Fruit fly (Drosophila melanogaster): Measurements from ENCODE around the gene ru.

ru gene

dm6 chr3L:1401364-1401978 lies 31.0 kb downstream of the ru start (continued):
- TF ChIP-seq Vsx1 (GFP tag; optimal IDR thresholded peaks at IDR 0.05) (no peak), nerfin-1 (tag; optimal IDR thresholded peaks at IDR 0.05) (no peak), Scr (GFP tag; IDR thresholded peaks at IDR 0.05; ENCODE audit: partially characterized antibody) (peak; percentile 72), CG18262 (tag; optimal IDR thresholded peaks at IDR 0.05) (peak; percentile 14), maf-S (GFP tag; optimal IDR thresholded peaks at IDR 0.05) (no peak), NC2α (GFP tag; optimal IDR thresholded peaks at IDR 0.05) (no peak), sug (tag; optimal IDR thresholded peaks at IDR 0.05) (no peak), MESR4 (GFP tag; optimal IDR thresholded peaks at IDR 0.05) (no peak), aop (GFP tag; IDR thresholded peaks at IDR 0.05) (peak; percentile 32; the same call in 1 of the 2 replicates), sna (GFP tag; IDR thresholded peaks at IDR 0.05; ENCODE audit: partially characterized antibody) (0 out of 2 replicates have a peak, but pooled peaks have one; percentile 58)

DNA sequence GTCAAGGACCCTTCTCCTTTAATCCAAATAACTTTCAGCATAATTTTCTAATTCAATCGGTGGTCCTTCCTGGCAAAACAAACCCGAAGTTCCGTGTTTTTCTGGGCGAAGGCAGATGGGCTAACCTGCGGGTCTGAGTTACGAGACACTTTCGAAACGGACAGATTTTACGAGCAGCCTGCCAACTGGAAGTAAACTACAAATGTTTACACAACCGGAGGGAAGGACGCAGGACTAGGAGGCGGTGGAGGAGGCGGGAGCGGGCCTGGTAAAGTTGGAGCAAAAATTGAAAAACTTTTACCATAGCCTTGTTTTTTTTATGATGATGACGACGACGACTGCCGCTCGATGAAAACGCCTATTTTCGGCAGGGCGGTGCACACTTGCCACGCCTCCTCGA lies 31.7 kb downstream of the ru start:
- TF ChIP-seq CG13287 (GFP tag; IDR thresholded peaks at IDR 0.05; ENCODE audit: partially characterized antibody) (no peak), CG13894 (tag; optimal IDR thresholded peaks at IDR 0.05) (peak; percentile 56), twi (tag; optimal IDR thresholded peaks at IDR 0.05) (no peak), abd-A (tag; optimal IDR thresholded peaks at IDR 0.05) (peak; percentile 62), CG14667 (GFP tag; IDR thresholded peaks at IDR 0.05) (0 out of 2 replicates have a peak, but pooled peaks have one; percentile 6), CG8281 (tag; optimal IDR thresholded peaks at IDR 0.05) (no peak), CG12299 (tag; optimal IDR thresholded peaks at IDR 0.05) (no peak), CkIIα-i1 (GFP tag; IDR thresholded peaks at IDR 0.05) (no peak), Sox100B (GFP tag; optimal IDR thresholded peaks at IDR 0.05) (no peak)

DNA sequence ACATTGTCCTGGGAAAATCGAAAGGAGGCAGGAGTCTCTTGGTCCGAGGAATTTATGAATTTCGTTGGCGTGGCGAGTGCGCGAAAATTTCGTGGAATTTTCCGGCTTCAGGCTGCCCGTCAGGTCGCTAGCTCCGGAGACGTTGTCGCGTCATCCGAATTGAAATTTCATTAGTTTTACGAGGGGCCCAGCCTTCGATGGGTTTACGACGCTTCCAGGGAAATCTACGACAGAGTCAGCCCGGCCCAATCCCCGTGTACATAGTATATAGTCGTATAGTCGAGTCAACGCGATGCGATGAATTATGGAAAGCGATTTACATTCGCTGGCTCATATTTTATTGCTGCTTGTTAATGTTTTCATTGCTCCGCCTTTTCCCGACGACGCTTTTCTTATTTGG lies 34.1 kb downstream of the ru start:
- TF ChIP-seq zen (tag; optimal IDR thresholded peaks at IDR 0.05): peak; percentile 67
- TF ChIP-seq cad (GFP tag; optimal IDR thresholded peaks at IDR 0.05): peak; percentile 90
- no peak for TF ChIP-seq CG17568 (GFP tag; optimal IDR thresholded peaks at IDR 0.05)
- no peak for TF ChIP-seq nerfin-1 (tag; optimal IDR thresholded peaks at IDR 0.05)
- peak; percentile 21 for TF ChIP-seq CG7271 (tag; optimal IDR thresholded peaks at IDR 0.05)

- TF ChIP-seq dysf (GFP tag; IDR thresholded peaks at IDR 0.05) (no peak), Ptx1 (GFP tag; IDR thresholded peaks at IDR 0.05) (no peak), luna (GFP tag; optimal IDR thresholded peaks at IDR 0.05) (no peak), Nf-YA (GFP tag; IDR thresholded peaks at IDR 0.05) (no peak), CG2129 (GFP tag; IDR thresholded peaks at IDR 0.05; ENCODE audit: partially characterized antibody) (no peak), cad (GFP tag; optimal IDR thresholded peaks at IDR 0.05) (no peak), CG8290 (GFP tag; optimal IDR thresholded peaks at IDR 0.05) (no peak), CG8290 (tag; optimal IDR thresholded peaks at IDR 0.05) (no peak), CG15514 (GFP tag; optimal IDR thresholded peaks at IDR 0.05) (no peak), CG1233 (GFP tag; optimal IDR thresholded peaks at IDR 0.05) (no peak), ci (GFP tag; IDR thresholded peaks at IDR 0.05) (no peak), sob (GFP tag; IDR thresholded peaks at IDR 0.05) (no peak), pzg (GFP tag; optimal IDR thresholded peaks at IDR 0.05) (no peak), Blimp-1 (GFP tag; optimal IDR thresholded peaks at IDR 0.05) (peak; percentile 46), nom (GFP tag; optimal IDR thresholded peaks at IDR 0.05) (no peak), ash1 (GFP tag; optimal IDR thresholded peaks at IDR 0.05) (no peak), CG32772 (GFP tag; IDR thresholded peaks at IDR 0.05) (no peak), CG14710 (tag; optimal IDR thresholded peaks at IDR 0.05) (peak; percentile 6), CG10366 (GFP tag; IDR thresholded peaks at IDR 0.05) (no peak), Ets65A (GFP tag) (no peak), CG9817 (tag; optimal IDR thresholded peaks at IDR 0.05) (no peak), CG8924 (tag; optimal IDR thresholded peaks at IDR 0.05) (no peak), stc (GFP tag; IDR thresholded peaks at IDR 0.05) (no peak), scrt (GFP tag; optimal IDR thresholded peaks at IDR 0.05) (no peak)
Observed at dm6 chr3L:1408093-1408492, 37.7 kb downstream of the ru start.

Data from whole organism, embryonic.